Fruit fly (Drosophila melanogaster): ENCODE measurements around the gene CG33178.

The CG33178 gene

DNA sequence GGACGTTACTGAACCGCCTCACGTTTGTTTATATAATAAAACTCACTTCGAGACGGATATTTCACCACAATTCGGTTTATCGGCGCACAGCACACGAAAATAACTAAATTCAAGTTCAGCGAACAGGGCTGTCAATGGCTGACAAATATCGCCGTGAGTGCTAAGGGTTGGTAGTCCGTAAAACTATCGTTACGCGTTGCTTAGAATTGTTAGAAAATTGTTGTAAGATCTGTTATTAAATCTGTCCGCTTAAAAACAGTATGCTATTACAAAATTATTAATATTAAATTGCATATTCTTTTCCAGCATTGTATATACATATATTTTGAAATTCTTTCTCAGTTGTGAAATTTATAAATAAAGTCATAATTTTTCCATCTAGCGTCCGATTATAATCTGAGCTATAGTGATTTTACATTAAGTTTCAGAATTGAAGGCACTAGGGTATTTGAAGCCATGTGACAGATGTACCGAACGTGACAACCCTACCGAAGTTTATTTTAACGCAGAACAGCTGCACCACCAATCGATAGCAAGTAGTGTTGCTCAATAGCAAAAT, 2.0 kb downstream of the CG33178 start, which contains the start of gene Cox17 (continued):
- no peak for TF ChIP-seq fd64A (GFP tag; optimal IDR thresholded peaks at IDR 0.05)
- TF ChIP-seq Doc2 (GFP tag; IDR thresholded peaks at IDR 0.05): no peak
- TF ChIP-seq inv (GFP tag; IDR thresholded peaks at IDR 0.05; ENCODE audit: partially characterized antibody): peak; percentile 75
- TF ChIP-seq bsh (GFP tag; optimal IDR thresholded peaks at IDR 0.05): peak; percentile 37 to 60
- no peak for TF ChIP-seq MESR4 (GFP tag; optimal IDR thresholded peaks at IDR 0.05)
- TF ChIP-seq Optix (GFP tag; IDR thresholded peaks at IDR 0.05): peak; percentile 44; the same call in 1 of the 3 replicates
- peak; percentile 82 for TF ChIP-seq HmgZ (tag; optimal IDR thresholded peaks at IDR 0.05)
- peak; percentile 62 for TF ChIP-seq kay (GFP tag; optimal IDR thresholded peaks at IDR 0.05)
- TF ChIP-seq exex (tag; optimal IDR thresholded peaks at IDR 0.05): peak; percentile 47
- no peak for TF ChIP-seq fru (optimal IDR thresholded peaks at IDR 0.05)
- peak; percentile 64 for TF ChIP-seq pum (GFP tag; optimal IDR thresholded peaks at IDR 0.05)
- no peak for TF ChIP-seq otp (GFP tag; IDR thresholded peaks at IDR 0.05)
- TF ChIP-seq BEAF-32 (GFP tag; optimal IDR thresholded peaks at IDR 0.05): peak; percentile 93
- peak; percentile 75 for TF ChIP-seq sqz (GFP tag; optimal IDR thresholded peaks at IDR 0.05)
- peak; percentile 81 for TF ChIP-seq CG4328 (GFP tag; optimal IDR thresholded peaks at IDR 0.05)
- peak; percentile 33; the same call in 1 of the 2 replicates for TF ChIP-seq MBD-R2 (GFP tag; IDR thresholded peaks at IDR 0.05)
- peak; percentile 64; the same call in 2 of the 3 replicates for TF ChIP-seq CG6791 (GFP tag; IDR thresholded peaks at IDR 0.05; ENCODE audit: partially characterized antibody)
- TF ChIP-seq crol (GFP tag; IDR thresholded peaks at IDR 0.05): no peak
- TF ChIP-seq amos (GFP tag; IDR thresholded peaks at IDR 0.05; ENCODE audit: partially characterized antibody): peak; percentile 71; the same call in 1 of the 2 replicates
- peak; percentile 19 for TF ChIP-seq oc (tag; optimal IDR thresholded peaks at IDR 0.05)
- TF ChIP-seq CG18764 (GFP tag; optimal IDR thresholded peaks at IDR 0.05): peak; percentile 80
- peak; percentile 75; the same call in 2 of the 3 replicates for TF ChIP-seq CG11456 (GFP tag; IDR thresholded peaks at IDR 0.05)
- TF ChIP-seq abd-A (tag; optimal IDR thresholded peaks at IDR 0.05): peak; percentile 56
- TF ChIP-seq CG9215 (GFP tag; IDR thresholded peaks at IDR 0.05): peak; percentile 67; the same call in 1 of the 2 replicates
- TF ChIP-seq CG4360 (GFP tag; IDR thresholded peaks at IDR 0.05): no peak
- TF ChIP-seq Eip74EF (GFP tag; optimal IDR thresholded peaks at IDR 0.05): peak in 1 of 2 experiments; percentile 51
- no peak for TF ChIP-seq C15 (GFP tag; IDR thresholded peaks at IDR 0.05)
- TF ChIP-seq crc (GFP tag; optimal IDR thresholded peaks at IDR 0.05): peak; percentile 47
- no peak for TF ChIP-seq D (optimal IDR thresholded peaks at IDR 0.05)
- peak; percentile 73 for TF ChIP-seq D (GFP tag; optimal IDR thresholded peaks at IDR 0.05)
- TF ChIP-seq wor (GFP tag; IDR thresholded peaks at IDR 0.05): no peak; the same call in 1 of the 2 replicates
- no peak for TF ChIP-seq ac (GFP tag; optimal IDR thresholded peaks at IDR 0.05)
- peak; percentile 62 for TF ChIP-seq CG7928 (GFP tag; optimal IDR thresholded peaks at IDR 0.05)
- TF ChIP-seq unc-4 (GFP tag; IDR thresholded peaks at IDR 0.05; ENCODE audit: partially characterized antibody): peak; percentile 76
- TF ChIP-seq Antp (GFP tag; optimal IDR thresholded peaks at IDR 0.05): peak; percentile 57
- peak; percentile 24 for TF ChIP-seq CG1603 (tag; optimal IDR thresholded peaks at IDR 0.05)
- no peak; the same call in none of the 2 replicates for TF ChIP-seq CG4730 (GFP tag; IDR thresholded peaks at IDR 0.05)
- TF ChIP-seq CG11093 (GFP tag; IDR thresholded peaks at IDR 0.05): peak; percentile 68; the same call in 2 of the 3 replicates
- no peak for TF ChIP-seq ap (GFP tag; IDR thresholded peaks at IDR 0.05)
- peak; percentile 65 for TF ChIP-seq CG8281 (tag; optimal IDR thresholded peaks at IDR 0.05)
- peak; percentile 75 for TF ChIP-seq twi (tag; optimal IDR thresholded peaks at IDR 0.05)
- TF ChIP-seq PHDP (tag; optimal IDR thresholded peaks at IDR 0.05): peak; percentile 73
- TF ChIP-seq CG32532 (GFP tag; IDR thresholded peaks at IDR 0.05): peak; percentile 72
- TF ChIP-seq Hey (tag; optimal IDR thresholded peaks at IDR 0.05): peak; percentile 36
- peak; percentile 78 for TF ChIP-seq CG1233 (GFP tag; optimal IDR thresholded peaks at IDR 0.05)
- TF ChIP-seq Meics (GFP tag; optimal IDR thresholded peaks at IDR 0.05): peak; percentile 84
- peak; percentile 78 for TF ChIP-seq vnd (GFP tag; IDR thresholded peaks at IDR 0.05; ENCODE audit: partially characterized antibody)
- peak; percentile 35 for TF ChIP-seq jing (GFP tag; optimal IDR thresholded peaks at IDR 0.05)
- no peak for TF ChIP-seq CG5953 (GFP tag; IDR thresholded peaks at IDR 0.05)
- peak; percentile 86 for TF ChIP-seq CG9932 (GFP tag; IDR thresholded peaks at IDR 0.05)

Measured in whole organism, embryonic.